Worm (Caenorhabditis elegans): Measurements from ENCODE around the gene clec-189.
"Not testable (repeated sequence)": the region's sequence is repeated elsewhere in the genome, so short reads cannot be mapped to it uniquely, and the experiment has no call there.

clec-189 gene

DNA sequence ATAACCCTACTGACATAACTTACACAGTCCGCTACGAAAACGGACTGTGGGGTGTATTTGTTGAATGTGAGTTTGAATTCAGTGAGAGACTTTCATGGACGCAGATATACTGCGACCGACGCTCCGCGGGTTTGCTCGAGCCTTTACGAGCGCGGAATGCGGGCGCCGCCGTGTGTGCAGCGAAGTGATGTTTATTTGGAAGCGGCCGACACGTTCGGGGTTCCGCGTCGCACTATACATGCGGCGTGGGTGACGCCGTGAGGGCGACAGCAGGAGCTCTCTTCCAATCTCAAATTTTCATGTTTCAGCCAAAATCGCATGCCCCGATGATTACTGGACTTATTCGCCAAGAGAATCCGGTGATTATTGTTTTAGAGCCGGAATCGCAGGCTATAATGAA, 1.4 kb upstream of the clec-189 start:
- TF ChIP-seq ztf-29 (GFP tag; IDR thresholded peaks at IDR 0.05) (no peak), tab-1 (GFP tag; IDR thresholded peaks at IDR 0.05) (no peak), ref-1 (GFP tag; conservative IDR thresholded peaks at IDR 0.05) (no peak), cog-1 (tag; optimal IDR thresholded peaks at IDR 0.05) (no peak), flt-1 (GFP tag; IDR thresholded peaks at IDR 0.05) (no peak), med-1 (GFP tag; optimal IDR thresholded peaks at IDR 0.05; ENCODE audit: insufficient read depth) (no peak), klf-2 (GFP tag; conservative IDR thresholded peaks at IDR 0.05) (no peak), T22C8.4 (GFP tag; IDR thresholded peaks at IDR 0.05) (no peak), ztf-23 (GFP tag; IDR thresholded peaks at IDR 0.05) (no peak)

DNA sequence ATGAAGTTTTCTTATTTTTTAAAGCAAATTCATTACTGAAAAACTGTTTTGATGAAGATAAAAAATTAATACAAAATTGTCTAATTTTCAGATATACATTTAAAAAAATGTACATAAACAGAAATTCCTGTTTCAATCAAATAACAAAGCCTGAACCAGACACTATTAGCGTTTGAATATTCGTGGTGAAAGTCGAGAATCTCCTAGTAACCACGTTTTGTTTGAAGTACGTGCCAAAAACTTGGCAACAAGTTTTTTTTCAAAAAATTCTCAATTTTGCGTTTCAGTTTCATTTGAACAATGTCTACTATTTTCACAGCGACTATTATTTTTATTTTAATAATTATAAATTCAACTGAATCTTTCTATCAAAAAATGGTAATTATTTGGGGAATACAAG, 2.2 kb downstream of the clec-189 start, which contains the start of gene M199.7:
TSS of gene M199.7 (plus strand) at position 301 of the 400 bp plus-strand sequence.
- TF ChIP-seq ref-1 (GFP tag; conservative IDR thresholded peaks at IDR 0.05), result no peak
- TF ChIP-seq med-1 (GFP tag; optimal IDR thresholded peaks at IDR 0.05; ENCODE audit: insufficient read depth), result no peak
- no peak for TF ChIP-seq T22C8.4 (GFP tag; IDR thresholded peaks at IDR 0.05)
- TF ChIP-seq ztf-23 (GFP tag; IDR thresholded peaks at IDR 0.05), result no peak
- TF ChIP-seq tab-1 (GFP tag; IDR thresholded peaks at IDR 0.05), result no peak
- no peak for TF ChIP-seq klf-2 (GFP tag; conservative IDR thresholded peaks at IDR 0.05)
- no peak for TF ChIP-seq cog-1 (tag; optimal IDR thresholded peaks at IDR 0.05)
- no peak for TF ChIP-seq flt-1 (GFP tag; IDR thresholded peaks at IDR 0.05)
- TF ChIP-seq ztf-29 (GFP tag; IDR thresholded peaks at IDR 0.05), result no peak

DNA sequence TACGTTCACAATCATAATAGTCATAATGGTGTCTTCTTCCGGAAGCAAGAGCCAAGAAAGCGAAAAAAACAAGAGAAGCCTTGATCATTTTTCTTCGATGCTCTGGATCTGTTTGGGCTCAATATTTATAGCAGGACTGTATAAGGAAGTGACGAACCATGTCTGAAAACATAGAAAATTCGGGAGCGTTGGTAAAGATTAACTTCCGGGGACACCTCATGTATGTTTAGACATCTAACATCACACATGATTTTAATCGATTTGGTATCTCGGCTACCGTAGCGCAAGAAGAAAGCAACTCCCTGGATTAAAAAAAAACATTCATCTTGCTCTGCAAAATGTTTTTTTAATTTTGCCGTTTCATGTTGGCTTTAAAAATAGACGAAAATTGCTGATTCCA, 5.4 kb downstream of the clec-189 start, which contains the start of gene clec-190:
TSS of gene clec-190 (minus strand) at position 101 of the 400 bp plus-strand sequence.
- TF ChIP-seq T22C8.4 (GFP tag; IDR thresholded peaks at IDR 0.05) (no peak), ref-1 (GFP tag; conservative IDR thresholded peaks at IDR 0.05) (no peak), cog-1 (tag; optimal IDR thresholded peaks at IDR 0.05) (no peak), ztf-23 (GFP tag; IDR thresholded peaks at IDR 0.05) (no peak)

DNA sequence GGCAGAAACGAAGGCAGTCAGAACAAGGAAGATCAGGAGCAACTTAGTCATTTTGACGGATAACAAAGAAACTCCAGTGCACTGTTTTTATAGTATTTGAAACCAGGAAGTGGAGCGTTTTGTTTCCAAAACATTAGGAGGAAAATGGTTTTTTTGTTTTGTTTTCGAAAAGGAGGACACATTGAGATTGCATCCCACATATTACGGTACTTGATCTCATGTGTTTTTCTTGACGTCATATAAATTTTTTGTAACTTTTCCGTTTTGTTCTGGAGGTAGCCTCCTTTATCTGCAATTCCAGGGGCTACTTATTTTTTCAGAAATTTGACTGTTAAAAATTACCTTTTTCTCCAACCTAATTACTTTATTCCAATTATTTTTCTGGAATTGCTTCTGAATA, 7.1 kb downstream of the clec-189 start, which contains the start of gene M199.9:
TSS of gene M199.9 (minus strand) at position 101 of the 400 bp plus-strand sequence.
- TF ChIP-seq ztf-23 (GFP tag; IDR thresholded peaks at IDR 0.05), result no peak
- TF ChIP-seq med-1 (GFP tag; optimal IDR thresholded peaks at IDR 0.05; ENCODE audit: insufficient read depth), result no peak
- no peak for TF ChIP-seq klf-2 (GFP tag; conservative IDR thresholded peaks at IDR 0.05)
- TF ChIP-seq T22C8.4 (GFP tag; IDR thresholded peaks at IDR 0.05), result no peak
- no peak for TF ChIP-seq flt-1 (GFP tag; IDR thresholded peaks at IDR 0.05)
- no peak for TF ChIP-seq ref-1 (GFP tag; conservative IDR thresholded peaks at IDR 0.05)
- TF ChIP-seq ztf-29 (GFP tag; IDR thresholded peaks at IDR 0.05), result no peak
- no peak for TF ChIP-seq tab-1 (GFP tag; IDR thresholded peaks at IDR 0.05)
- TF ChIP-seq cog-1 (tag; optimal IDR thresholded peaks at IDR 0.05), result no peak

DNA sequence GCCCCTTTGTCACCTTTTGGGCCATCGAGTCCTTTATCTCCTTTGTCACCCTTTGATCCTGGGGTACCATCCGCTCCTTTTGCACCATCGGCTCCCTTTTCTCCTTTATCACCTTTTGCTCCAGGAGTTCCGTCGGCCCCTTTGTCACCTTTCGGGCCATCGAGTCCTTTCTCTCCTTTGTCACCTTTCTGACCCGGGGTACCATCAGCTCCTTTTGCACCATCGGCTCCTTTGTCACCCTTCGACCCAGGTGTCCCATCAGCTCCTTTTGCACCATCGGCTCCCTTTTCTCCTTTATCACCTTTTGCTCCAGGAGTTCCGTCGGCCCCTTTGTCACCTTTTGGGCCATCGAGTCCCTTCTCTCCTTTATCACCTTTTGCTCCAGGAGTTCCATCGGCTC, 9.6 kb downstream of the clec-189 start:
- peak; percentile 67; the same call in 1 of the 2 replicates for TF ChIP-seq klf-2 (GFP tag; conservative IDR thresholded peaks at IDR 0.05)

DNA sequence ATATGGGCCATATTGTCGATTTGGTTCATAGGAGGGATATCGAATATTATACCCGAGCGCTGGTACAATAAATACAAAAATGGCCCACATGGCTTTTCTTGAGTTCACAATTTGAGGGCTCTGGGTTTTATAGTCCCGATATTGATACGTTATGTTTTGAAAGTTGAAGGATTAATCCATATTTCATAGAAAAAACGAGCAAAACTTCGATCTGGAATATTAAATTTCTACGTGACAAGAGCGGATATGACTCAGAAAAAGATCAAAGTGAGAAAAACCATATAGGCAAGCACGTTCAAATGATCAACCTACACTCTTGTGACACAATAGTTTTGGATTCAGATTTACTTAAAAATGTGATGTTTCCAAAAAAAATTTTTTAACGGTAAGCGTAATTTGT, 11.1 kb downstream of the clec-189 start, which contains the start of gene col-135:
TSS of gene col-135 (minus strand) at position 101 of the 400 bp plus-strand sequence.
- TF ChIP-seq ztf-23 (GFP tag; IDR thresholded peaks at IDR 0.05) (no peak), ref-1 (GFP tag; conservative IDR thresholded peaks at IDR 0.05) (no peak), T22C8.4 (GFP tag; IDR thresholded peaks at IDR 0.05) (no peak), med-1 (GFP tag; optimal IDR thresholded peaks at IDR 0.05; ENCODE audit: insufficient read depth) (no peak), flt-1 (GFP tag; IDR thresholded peaks at IDR 0.05) (no peak), cog-1 (tag; optimal IDR thresholded peaks at IDR 0.05) (no peak), ztf-29 (GFP tag; IDR thresholded peaks at IDR 0.05) (no peak), klf-2 (GFP tag; conservative IDR thresholded peaks at IDR 0.05) (no peak), tab-1 (GFP tag; IDR thresholded peaks at IDR 0.05) (no peak)

DNA sequence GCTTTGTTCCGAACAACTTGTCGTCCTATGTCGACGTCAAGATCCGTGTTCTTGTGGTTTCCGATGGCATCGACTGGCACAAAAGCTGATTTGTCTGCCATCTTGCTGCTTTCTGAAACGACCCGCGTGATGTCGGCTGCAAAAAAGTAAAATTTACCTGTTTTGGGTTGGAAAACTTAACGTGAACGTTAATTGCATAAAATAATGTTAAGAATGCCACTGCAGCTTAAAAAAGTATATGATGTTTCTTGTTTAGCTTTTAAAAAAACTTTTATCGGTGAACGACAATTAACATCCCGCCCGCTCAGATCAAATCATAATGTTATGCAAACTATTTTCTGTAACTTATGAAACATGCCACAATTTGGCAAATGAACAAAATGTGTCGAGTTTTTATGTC, 13.3 kb downstream of the clec-189 start, which contains the start of gene M199.8:
TSS of gene M199.8 (minus strand) at position 101 of the 400 bp plus-strand sequence.
- not testable (repeated sequence) for TF ChIP-seq flt-1 (GFP tag; IDR thresholded peaks at IDR 0.05); klf-2 (GFP tag; conservative IDR thresholded peaks at IDR 0.05); med-1 (GFP tag; optimal IDR thresholded peaks at IDR 0.05; ENCODE audit: insufficient read depth)

DNA sequence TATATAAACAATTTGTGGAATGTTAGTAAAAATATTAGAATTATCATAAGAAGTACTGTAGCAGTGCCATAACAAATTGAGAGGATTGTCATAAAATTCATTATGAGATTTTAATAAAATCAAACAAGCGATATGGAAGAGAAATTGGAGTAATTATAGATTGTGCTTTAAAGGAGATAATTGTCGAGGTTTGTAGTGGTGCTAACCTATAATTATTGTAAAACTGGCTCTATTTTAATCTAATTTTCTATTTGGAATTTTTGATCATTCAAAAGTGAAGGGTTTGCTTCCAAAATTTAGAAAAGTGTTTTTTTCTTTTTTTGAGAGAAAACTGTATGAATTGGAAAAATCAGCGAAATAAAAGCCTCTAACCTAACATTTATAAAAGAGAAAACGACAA, 20.2 kb downstream of the clec-189 start, which contains the start of gene srg-51:
TSS of gene srg-51 (minus strand) at position 101 of the 400 bp plus-strand sequence.
- TF ChIP-seq T22C8.4 (GFP tag; IDR thresholded peaks at IDR 0.05), result no peak
- no peak for TF ChIP-seq klf-2 (GFP tag; conservative IDR thresholded peaks at IDR 0.05)
- no peak for TF ChIP-seq med-1 (GFP tag; optimal IDR thresholded peaks at IDR 0.05; ENCODE audit: insufficient read depth)
- TF ChIP-seq ztf-23 (GFP tag; IDR thresholded peaks at IDR 0.05), result no peak
- TF ChIP-seq flt-1 (GFP tag; IDR thresholded peaks at IDR 0.05), result no peak

DNA sequence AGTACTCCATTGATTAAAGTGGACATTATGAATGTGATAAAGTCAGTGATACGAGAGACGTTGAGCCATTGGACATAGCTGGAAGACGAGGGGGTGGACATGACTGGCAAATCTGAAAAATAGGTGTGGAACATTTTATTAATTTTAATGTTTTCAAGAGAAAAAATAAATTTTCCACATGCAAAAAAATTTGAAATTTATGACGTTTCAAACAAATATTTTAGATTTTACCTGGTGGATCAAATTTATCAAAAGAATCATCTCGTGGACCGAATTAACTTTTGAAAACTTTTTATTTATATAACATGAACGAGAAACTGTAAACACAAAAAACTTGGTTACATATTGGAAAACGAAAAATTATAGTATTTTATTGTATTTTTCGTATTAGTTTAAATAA, 26.5 kb downstream of the clec-189 start, which contains the start of gene str-78:
TSS of gene str-78 (minus strand) at position 101 of the 400 bp plus-strand sequence.
- no peak for TF ChIP-seq tab-1 (GFP tag; IDR thresholded peaks at IDR 0.05)
- TF ChIP-seq ref-1 (GFP tag; conservative IDR thresholded peaks at IDR 0.05), result no peak
- TF ChIP-seq T22C8.4 (GFP tag; IDR thresholded peaks at IDR 0.05), result no peak
- TF ChIP-seq klf-2 (GFP tag; conservative IDR thresholded peaks at IDR 0.05), result no peak
- no peak for TF ChIP-seq cog-1 (tag; optimal IDR thresholded peaks at IDR 0.05)
- no peak for TF ChIP-seq ztf-23 (GFP tag; IDR thresholded peaks at IDR 0.05)
- TF ChIP-seq flt-1 (GFP tag; IDR thresholded peaks at IDR 0.05), result no peak

DNA sequence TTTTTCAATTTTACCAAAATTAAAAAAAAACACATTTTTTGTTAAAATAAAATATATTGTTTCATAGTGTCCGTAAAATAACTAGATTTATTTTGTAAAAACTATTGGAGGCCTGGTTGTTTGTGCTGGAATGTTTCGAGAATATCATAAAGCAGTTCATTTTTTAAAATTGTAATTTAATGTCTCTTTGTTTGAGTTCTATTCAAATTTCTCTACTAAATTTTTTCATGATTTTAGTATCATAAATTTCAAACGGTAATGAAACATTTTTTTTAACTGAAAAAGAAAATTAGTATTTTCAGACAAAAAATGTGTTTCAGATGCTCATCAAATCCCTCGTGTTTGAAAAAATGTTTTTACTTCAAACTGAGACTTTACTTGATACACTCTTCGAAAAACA, 45.0 kb downstream of the clec-189 start:
- no peak for TF ChIP-seq tab-1 (GFP tag; IDR thresholded peaks at IDR 0.05)
- no peak for TF ChIP-seq flt-1 (GFP tag; IDR thresholded peaks at IDR 0.05)
- no peak for TF ChIP-seq cog-1 (tag; optimal IDR thresholded peaks at IDR 0.05)
- no peak for TF ChIP-seq ztf-23 (GFP tag; IDR thresholded peaks at IDR 0.05)
- TF ChIP-seq ztf-29 (GFP tag; IDR thresholded peaks at IDR 0.05), result no peak
- TF ChIP-seq T22C8.4 (GFP tag; IDR thresholded peaks at IDR 0.05), result no peak
- TF ChIP-seq ref-1 (GFP tag; conservative IDR thresholded peaks at IDR 0.05), result no peak
- no peak for TF ChIP-seq med-1 (GFP tag; optimal IDR thresholded peaks at IDR 0.05; ENCODE audit: insufficient read depth)
- no peak for TF ChIP-seq klf-2 (GFP tag; conservative IDR thresholded peaks at IDR 0.05)
